Worm (Caenorhabditis elegans): ENCODE results near the gene dbn-1.

dbn-1 gene

DNA sequence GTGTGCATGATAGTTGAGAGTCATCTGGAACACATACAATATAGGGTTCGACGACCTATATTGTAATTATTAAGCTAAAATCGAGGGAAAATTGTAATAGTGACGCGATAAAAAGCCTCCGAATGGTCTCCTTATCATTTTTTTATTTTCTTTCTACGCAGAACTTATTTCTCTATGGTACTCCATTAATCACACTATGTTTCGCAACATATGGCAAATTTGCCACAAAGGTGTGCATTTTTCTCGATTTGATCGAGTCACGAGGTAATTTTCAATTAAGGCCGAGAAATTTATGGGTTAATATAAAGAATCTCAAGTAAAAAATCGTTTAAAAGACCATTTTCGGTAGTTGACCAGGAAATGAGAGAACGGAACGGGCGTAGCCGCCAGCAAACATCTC, at the start of gene dbn-1:
TSS of gene dbn-1 (minus strand) at position 24 of the 400 bp plus-strand sequence.
- TF ChIP-seq zip-11 (GFP tag; IDR thresholded peaks at IDR 0.05) (no peak), ceh-62 (tag; optimal IDR thresholded peaks at IDR 0.05) (no peak), php-3 (GFP tag; IDR thresholded peaks at IDR 0.05) (0 out of 2 replicates have a peak, but pooled peaks have one; percentile 50), dve-1 (tag; optimal IDR thresholded peaks at IDR 0.05; ENCODE audit: insufficient read depth) (peak; percentile 61), mep-1 (tag; optimal IDR thresholded peaks at IDR 0.05) (peak; percentile 37), hlh-11 (tag; optimal IDR thresholded peaks at IDR 0.05) (peak; percentile 56), lsy-2 (tag; optimal IDR thresholded peaks at IDR 0.05) (peak in 1 of 2 experiments; percentile 37), aha-1 (tag) (peak; percentile 91), nhr-77 (tag; optimal IDR thresholded peaks at IDR 0.05) (peak; percentile 8), pqm-1 (tag; optimal IDR thresholded peaks at IDR 0.05) (peak; percentile 77), hlh-30 (tag; optimal IDR thresholded peaks at IDR 0.05; ENCODE audit: insufficient read depth) (peak; percentile 58), daf-19 (GFP tag; conservative IDR thresholded peaks at IDR 0.05) (no peak), unc-62 (GFP tag; optimal IDR thresholded peaks at IDR 0.05 in 1 of 2) (no peak), unc-62 (tag; optimal IDR thresholded peaks at IDR 0.05) (no peak), ces-1 (GFP tag; optimal IDR thresholded peaks at IDR 0.05) (no peak), nhr-28 (tag; optimal IDR thresholded peaks at IDR 0.05) (peak; percentile 70), daf-16 (GFP tag; optimal IDR thresholded peaks at IDR 0.05) (no peak), daf-16 (tag; optimal IDR thresholded peaks at IDR 0.05) (peak; percentile 45)

ce11 chrIII:13780199-13780706, 18.4 kb upstream of the dbn-1 start, which contains the start of gene pot-3:
pot-3 (plus strand) TSS chrIII:13780215.
- TF ChIP-seq zfp-2 (tag; optimal IDR thresholded peaks at IDR 0.05) (no peak), unc-130 (GFP tag; optimal IDR thresholded peaks at IDR 0.05) (no peak), php-3 (GFP tag; IDR thresholded peaks at IDR 0.05) (no peak), mes-2 (tag; optimal IDR thresholded peaks at IDR 0.05; ENCODE audit: poor library complexity, severe bottlenecking) (peak; percentile 45), unc-62 (GFP tag; optimal IDR thresholded peaks at IDR 0.05 in 1 of 2) (peak in 1 of 2 experiments; percentile 79), unc-62 (tag; optimal IDR thresholded peaks at IDR 0.05) (no peak), duxl-1 (tag; optimal IDR thresholded peaks at IDR 0.05; ENCODE audit: poor library complexity) (peak; percentile 47)

DNA sequence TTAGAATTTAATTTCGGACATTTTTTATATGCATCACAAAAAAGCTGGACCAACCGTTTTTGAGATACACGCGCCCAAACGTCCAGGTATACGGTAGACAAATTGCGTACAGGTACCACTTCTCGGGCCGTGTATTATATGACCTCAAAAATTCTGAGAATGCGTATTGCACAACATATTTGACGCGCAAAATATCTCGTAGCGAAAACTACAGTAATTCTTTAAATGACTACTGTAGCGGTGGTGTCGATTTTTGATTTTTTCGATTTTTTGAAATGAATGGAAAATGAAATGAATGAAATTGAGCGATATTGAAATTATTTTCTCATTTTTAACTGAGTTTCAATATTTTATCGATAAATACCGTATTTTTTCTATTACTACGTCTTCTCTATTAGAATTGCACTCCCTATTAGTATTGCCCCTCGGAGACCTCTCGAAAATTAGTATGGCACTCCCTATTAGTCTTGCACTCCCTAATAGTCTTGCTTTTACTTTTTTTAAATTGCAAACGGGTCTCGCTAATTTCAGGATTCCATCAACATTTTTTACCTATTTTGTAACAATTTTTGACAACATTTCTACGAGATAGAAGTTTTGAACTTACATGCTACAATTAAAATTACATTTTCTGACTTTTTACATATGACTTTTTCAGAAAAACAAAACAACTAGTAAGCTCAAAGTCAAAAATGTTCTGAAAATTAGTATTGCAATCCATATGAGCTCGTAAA, 17.7 kb upstream of the dbn-1 start:
- TF ChIP-seq mes-2 (tag; optimal IDR thresholded peaks at IDR 0.05; ENCODE audit: poor library complexity, severe bottlenecking): peak; percentile 39
- TF ChIP-seq unc-62 (GFP tag; optimal IDR thresholded peaks at IDR 0.05 in 1 of 2): peak in 1 of 2 experiments; percentile 95
- TF ChIP-seq unc-62 (tag; optimal IDR thresholded peaks at IDR 0.05): no peak
- TF ChIP-seq Y105C5A.15 (GFP tag; IDR thresholded peaks at IDR 0.05): no peak

ce11 chrIII:13778816-13779215, 16.9 kb upstream of the dbn-1 start:
- TF ChIP-seq nhr-237 (tag; optimal IDR thresholded peaks at IDR 0.05) (no peak), mdl-1 (tag; optimal IDR thresholded peaks at IDR 0.05) (peak in 1 of 2 experiments; percentile 32)

DNA sequence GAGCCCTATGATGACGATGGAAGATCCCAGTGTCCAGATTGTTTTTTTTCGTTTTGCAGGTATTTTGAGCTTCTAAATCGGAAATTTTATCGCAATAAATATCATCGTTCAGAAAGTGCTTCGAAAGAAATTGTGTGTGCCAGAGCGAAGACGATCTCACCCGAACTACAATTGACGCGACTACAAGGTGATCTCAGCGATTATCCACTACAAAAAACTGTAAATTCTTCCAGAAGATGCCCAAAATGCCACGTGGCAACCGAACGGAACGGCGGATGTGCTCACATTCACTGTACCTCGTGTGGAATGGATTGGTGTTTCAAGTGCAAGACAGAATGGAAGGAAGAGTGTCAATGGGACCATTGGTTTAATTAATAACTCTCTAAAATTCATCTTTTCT, 11.0 kb upstream of the dbn-1 start, which contains the start of gene mdt-29:
TSS of gene mdt-29 (plus strand) at position 301 of the 400 bp plus-strand sequence.
- TF ChIP-seq dve-1 (tag; optimal IDR thresholded peaks at IDR 0.05; ENCODE audit: insufficient read depth) (no peak), lir-3 (tag; optimal IDR thresholded peaks at IDR 0.05) (no peak), zip-2 (tag; optimal IDR thresholded peaks at IDR 0.05) (no peak), arid-1 (GFP tag; conservative IDR thresholded peaks at IDR 0.05) (no peak), ceh-82 (tag; optimal IDR thresholded peaks at IDR 0.05) (no peak), hmg-1.1 (GFP tag; IDR thresholded peaks at IDR 0.05) (no peak), F44E2.7 (GFP tag; IDR thresholded peaks at IDR 0.05) (no peak), ctbp-1 (GFP tag; IDR thresholded peaks at IDR 0.05) (no peak), dmd-6 (GFP tag; IDR thresholded peaks at IDR 0.05) (no peak), F26F4.8 (GFP tag; conservative IDR thresholded peaks at IDR 0.05) (no peak), R02D3.7 (tag; optimal IDR thresholded peaks at IDR 0.05) (no peak), lin-1 (GFP tag; IDR thresholded peaks at IDR 0.05) (no peak), dpl-1 (GFP tag; optimal IDR thresholded peaks at IDR 0.05) (no peak), aha-1 (tag) (no peak), nhr-102 (tag; optimal IDR thresholded peaks at IDR 0.05) (no peak), nhr-41 (GFP tag; IDR thresholded peaks at IDR 0.05) (no peak), snpc-4 (tag; optimal IDR thresholded peaks at IDR 0.05) (no peak), ZK546.5 (tag; optimal IDR thresholded peaks at IDR 0.05) (no peak), ceh-32 (tag; optimal IDR thresholded peaks at IDR 0.05; ENCODE audit: poor library complexity) (no peak)
